Worm (Caenorhabditis elegans) whole organism, young adult: ENCODE measurements around the gene chil-11.

ENCODE experiments used
- C17E4.6 ChIP-seq: fragments of 200-800 bp; sonication (Bioruptor generic); IDR thresholded peaks from 2 replicates; pipeline ENCODE4 v1.3.6; 2022; ENCODE audit warnings: missing genetic modification reagents, missing genetic modification characterization, missing compliant biosample characterization
- F23B12.7 ChIP-seq: sonication (generic microtip); optimal IDR thresholded peaks from 2 replicates; lab custom pipeline; 2017; ENCODE audit warnings: missing genetic modification characterization, mild to moderate bottlenecking, missing compliant biosample characterization, antibody characterized with exemption, moderate library complexity; ENCODE audit not compliant: insufficient read depth
- F33H1.4 ChIP-seq: fragments of 200-800 bp; sonication (Bioruptor generic); IDR thresholded peaks from 2 replicates; pipeline ENCODE4 v1.3.6; 2022; ENCODE audit warnings: missing genetic modification reagents, missing genetic modification characterization, missing compliant biosample characterization
- F37B4.10 ChIP-seq: fragments of 200-800 bp; sonication (Bioruptor generic); IDR thresholded peaks from 2 replicates; pipeline ENCODE4 v1.3.6; 2022; ENCODE audit warnings: missing genetic modification characterization, missing compliant biosample characterization
- T26A5.8 ChIP-seq: sonication (generic microtip); optimal IDR thresholded peaks from 2 replicates; lab custom pipeline; 2016; ENCODE audit warnings: missing genetic modification characterization, missing compliant biosample characterization
- Y56A3A.18 ChIP-seq: fragments of 200-800 bp; sonication (Bioruptor generic); IDR thresholded peaks from 2 replicates; pipeline ENCODE4 v1.3.6; 2022; ENCODE audit warnings: missing genetic modification reagents, missing genetic modification characterization, missing compliant biosample characterization
- Y79H2A.3 ChIP-seq: fragments of 200-800 bp; sonication (Bioruptor generic); conservative IDR thresholded peaks from 2 replicates; pipeline ENCODE4 v1.3.6; 2022; ENCODE audit warnings: missing genetic modification reagents, missing genetic modification characterization, missing compliant biosample characterization
- ama-1 ChIP-seq, 3 experiments: fragments of 150-350 bp in 1 of 3; sonication (generic microtip) in 2 of 3; optimal IDR thresholded peaks; 2 replicates each; lab custom pipeline; 2014 to 2018; ENCODE audit warnings: missing biosample characterization in 2 of 3, missing genetic modification characterization in 2 of 3, missing genetic modification reagents in 2 of 3
- aptf-3 ChIP-seq: fragments of 200-800 bp; sonication (Bioruptor generic); IDR thresholded peaks from 2 replicates; pipeline ENCODE4 v1.3.6; 2022; ENCODE audit warnings: missing genetic modification characterization, missing compliant biosample characterization
- cebp-1 ChIP-seq, 2 experiments: fragments of 200-800 bp in 1 of 2; sonication (Bioruptor generic) in 1 of 2; sonication (generic microtip) in 1 of 2; IDR thresholded peaks in 1 of 2; optimal IDR thresholded peaks in 1 of 2; 2 replicates each; pipeline versions ENCODE4 v1.3.6 to Lab custom; 2017 to 2022; ENCODE audit warnings: missing compliant biosample characterization in 2 of 2, missing genetic modification characterization in 2 of 2, mild to moderate bottlenecking in 1 of 2, missing genetic modification reagents in 1 of 2, moderate library complexity in 1 of 2
- ceh-27 ChIP-seq: fragments of 200-800 bp; sonication (Bioruptor generic); optimal IDR thresholded peaks from 2 replicates; lab custom pipeline; 2018; ENCODE audit warnings: mild to moderate bottlenecking, missing genetic modification characterization, moderate library complexity, missing compliant biosample characterization
- ceh-40 ChIP-seq: fragments of 200-800 bp; sonication (Bioruptor generic); IDR thresholded peaks from 2 replicates; pipeline ENCODE4 v1.3.6; 2022; ENCODE audit warnings: missing genetic modification characterization, missing compliant biosample characterization
- ceh-58 ChIP-seq: fragments of 200-800 bp; sonication (Bioruptor generic); IDR thresholded peaks from 2 replicates; pipeline ENCODE4 v1.3.6; 2022; ENCODE audit warnings: missing genetic modification characterization, missing compliant biosample characterization
- die-1 ChIP-seq: sonication (generic microtip); optimal IDR thresholded peaks from 2 replicates; lab custom pipeline; 2016; ENCODE audit warnings: missing genotype, mild to moderate bottlenecking, missing genetic modification characterization, missing compliant biosample characterization
- dpff-1 ChIP-seq: sonication (generic microtip); optimal IDR thresholded peaks from 2 replicates; lab custom pipeline; 2017; ENCODE audit warnings: mild to moderate bottlenecking, missing genetic modification characterization, missing compliant biosample characterization
- ekl-4 ChIP-seq: fragments of 200-800 bp; sonication (Bioruptor generic); IDR thresholded peaks from 2 replicates; pipeline ENCODE4 v1.3.6; 2022; ENCODE audit warnings: missing genetic modification reagents, missing genetic modification characterization, missing compliant biosample characterization
- fkh-3 ChIP-seq: sonication (generic microtip); optimal IDR thresholded peaks from 2 replicates; lab custom pipeline; 2016; ENCODE audit warnings: mild to moderate bottlenecking, missing genetic modification characterization, missing compliant biosample characterization
- gei-17 ChIP-seq: fragments of 200-800 bp; sonication (Bioruptor generic); optimal IDR thresholded peaks from 2 replicates; lab custom pipeline; 2018; ENCODE audit warnings: mild to moderate bottlenecking, missing genetic modification characterization, missing compliant biosample characterization
- hsf-1 ChIP-seq: fragments of 200-800 bp; sonication (Bioruptor generic); IDR thresholded peaks from 2 replicates; pipeline ENCODE4 v1.3.6; 2022; ENCODE audit warnings: missing genetic modification reagents, missing genetic modification characterization, missing compliant biosample characterization
- let-526 ChIP-seq: fragments of 200-800 bp; sonication (Bioruptor generic); IDR thresholded peaks from 2 replicates; pipeline ENCODE4 v1.3.6; 2022; ENCODE audit warnings: missing genetic modification reagents, missing genetic modification characterization, missing compliant biosample characterization
- lin-26 ChIP-seq: fragments of 200-800 bp; sonication (Bioruptor generic); IDR thresholded peaks from 2 replicates; pipeline ENCODE4 v1.3.6; 2022; ENCODE audit warnings: missing genetic modification reagents, missing genetic modification characterization, missing compliant biosample characterization
- madf-6 ChIP-seq: fragments of 200-800 bp; sonication (Bioruptor generic); IDR thresholded peaks from 2 replicates; pipeline ENCODE4 v1.3.6; 2022; ENCODE audit warnings: missing genetic modification reagents, missing genetic modification characterization, missing compliant biosample characterization
- mes-4 ChIP-seq: sonication (generic microtip); optimal IDR thresholded peaks from 2 replicates; lab custom pipeline; 2016; ENCODE audit warnings: missing genotype, missing genetic modification characterization, missing compliant biosample characterization
- nfyb-1 ChIP-seq: fragments of 200-800 bp; sonication (Bioruptor generic); IDR thresholded peaks from 2 replicates; pipeline ENCODE4 v1.3.6; 2022; ENCODE audit warnings: missing genetic modification reagents, missing genetic modification characterization, missing compliant biosample characterization
- nhr-80 ChIP-seq: sonication (generic microtip); optimal IDR thresholded peaks from 2 replicates; lab custom pipeline; 2016; ENCODE audit warnings: missing genetic modification characterization, missing compliant biosample characterization
- pbrm-1 ChIP-seq: fragments of 200-800 bp; sonication (Bioruptor generic); IDR thresholded peaks from 2 replicates; pipeline ENCODE4 v1.3.6; 2022; ENCODE audit warnings: missing genetic modification reagents, missing genetic modification characterization, missing compliant biosample characterization
- sdz-38 ChIP-seq: sonication (generic microtip); optimal IDR thresholded peaks from 2 replicates; lab custom pipeline; 2016; ENCODE audit warnings: missing genotype, missing genetic modification characterization, missing compliant biosample characterization
- snpc-1.3 ChIP-seq: sonication (generic microtip); optimal IDR thresholded peaks from 2 replicates; lab custom pipeline; 2017; ENCODE audit warnings: missing genetic modification characterization, mild to moderate bottlenecking, missing compliant biosample characterization, antibody characterized with exemption, moderate library complexity, missing genotype, missing genetic modification reagents; ENCODE audit not compliant: insufficient read depth
- snpc-4 ChIP-seq, 5 experiments: fragments of 150-350 bp in 1 of 5; sonication (generic microtip) in 4 of 5; optimal IDR thresholded peaks; 2 replicates each; lab custom pipeline; 2014 to 2018; ENCODE audit warnings: missing genetic modification characterization in 5 of 5, missing biosample characterization in 3 of 5, antibody characterized with exemption in 2 of 5, mild to moderate bottlenecking in 2 of 5, missing compliant biosample characterization in 2 of 5, missing genotype in 2 of 5, moderate library complexity in 2 of 5, missing genetic modification reagents in 1 of 5
- somi-1 ChIP-seq: fragments of 200-800 bp; sonication (Bioruptor generic); optimal IDR thresholded peaks from 2 replicates; lab custom pipeline; 2018; ENCODE audit warnings: mild to moderate bottlenecking, missing genetic modification characterization, missing compliant biosample characterization
- tbp1 ChIP-seq: fragments of 200-800 bp; sonication (Bioruptor generic); optimal IDR thresholded peaks from 2 replicates; lab custom pipeline; 2018; ENCODE audit warnings: mild to moderate bottlenecking, missing genetic modification characterization, missing compliant biosample characterization
- unc-62 ChIP-seq: fragments of 150-350 bp; optimal IDR thresholded peaks from 2 replicates; lab custom pipeline; 2014; ENCODE audit warnings: missing biosample characterization, missing genetic modification reagents, missing genetic modification characterization
- ztf-3 ChIP-seq: fragments of 200-800 bp; sonication (Bioruptor generic); optimal IDR thresholded peaks from 2 replicates; lab custom pipeline; 2018; ENCODE audit warnings: mild to moderate bottlenecking, missing genetic modification characterization, missing compliant biosample characterization

chil-11 gene

ce11 chrIV:5749874-5750273 lies 8.7 kb downstream of the chil-11 start (continued):
- TF ChIP-seq die-1 (tag; lab: Kevin White, UChicago) (no peak), snpc-4 (GFP tag; optimal IDR thresholded peaks at IDR 0.05; lab: Kevin White, UChicago) (no peak), snpc-4 (tag; optimal IDR thresholded peaks at IDR 0.05; lab: Kevin White, UChicago) (no peak), fkh-3 (tag; lab: Kevin White, UChicago) (no peak), F33H1.4 (GFP tag; lab: Robert Waterston, UW) (no peak), aptf-3 (no peak), cebp-1 (GFP tag; IDR thresholded peaks at IDR 0.05; lab: Robert Waterston, UW) (no peak), cebp-1 (tag; optimal IDR thresholded peaks at IDR 0.05; lab: Kevin White, UChicago) (no peak), sdz-38 (tag; lab: Kevin White, UChicago) (no peak), ztf-3 (GFP tag; lab: Kevin White, UChicago) (no peak), dpff-1 (tag; lab: Kevin White, UChicago) (no peak), ceh-27 (GFP tag; lab: Kevin White, UChicago) (no peak), nhr-80 (tag; lab: Kevin White, UChicago) (peak; percentile 24), madf-6 (no peak), let-526 (GFP tag; lab: Robert Waterston, UW) (no peak), Y56A3A.18 (GFP tag; lab: Robert Waterston, UW) (no peak), T26A5.8 (no peak), snpc-1.3 (tag; lab: Kevin White, UChicago) (no peak), ceh-58 (GFP tag; lab: Robert Waterston, UW) (no peak), tbp1 (GFP tag; lab: Kevin White, UChicago) (no peak), ama-1 (optimal IDR thresholded peaks at IDR 0.05; lab: Kevin White, UChicago) (no peak), ama-1 (GFP tag; optimal IDR thresholded peaks at IDR 0.05; lab: Kevin White, UChicago) (no peak), somi-1 (no peak)

ce11 chrIV:5751997-5752396 lies 10.9 kb downstream of the chil-11 start:
- TF ChIP-seq die-1 (tag; lab: Kevin White, UChicago) (no peak), C17E4.6 (GFP tag; lab: Robert Waterston, UW) (no peak), mes-4 (tag; lab: Kevin White, UChicago) (no peak), Y79H2A.3 (GFP tag; lab: Robert Waterston, UW) (no peak), F37B4.10 (GFP tag; lab: Robert Waterston, UW) (no peak), pbrm-1 (GFP tag; lab: Robert Waterston, UW) (no peak), nfyb-1 (GFP tag; lab: Robert Waterston, UW) (peak; percentile 70; the same call in 1 of the 2 replicates), ceh-40 (no peak)

- TF ChIP-seq fkh-3 (tag; lab: Kevin White, UChicago) (no peak), ekl-4 (0 out of 2 replicates have a peak, but pooled peaks have one; percentile 17), F23B12.7 (tag; lab: Kevin White, UChicago) (no peak), ceh-27 (GFP tag; lab: Kevin White, UChicago) (peak; percentile 50), gei-17 (GFP tag; lab: Kevin White, UChicago) (no peak)
- TF ChIP-seq, all 124 proteins: peak for 2
Measured at ce11 chrIV:5752704-5753103, 11.6 kb downstream of the chil-11 start.

ce11 chrIV:5753253-5753652 lies 12.1 kb downstream of the chil-11 start:
- TF ChIP-seq hsf-1: no peak
- no peak for TF ChIP-seq unc-62 (GFP tag; lab: Kevin White, UChicago)
- TF ChIP-seq lin-26: peak; percentile 46; the same call in 1 of the 2 replicates
